Fruit fly (Drosophila melanogaster) whole organism, embryonic: Measurements from ENCODE around the gene miple1.
A peak's percentile ranks its signal among the peaks of the same experiment; 100 is the strongest.

Experiments used
- Asciz ChIP-seq: fragments of 200-800 bp; sonication (Bioruptor generic); optimal IDR thresholded peaks from 2 replicates; lab custom pipeline; 2017; ENCODE audit warnings: missing biosample characterization, mild to moderate bottlenecking, missing genetic modification characterization, missing genetic modification reagents
- C15 ChIP-seq: fragments of 200-800 bp; sonication (Bioruptor generic); IDR thresholded peaks from 3 replicates; pipeline ENCODE4 v1.3.6; 2022; ENCODE audit warnings: missing biosample characterization, missing genetic modification characterization
- CG11093 ChIP-seq: fragments of 200-800 bp; sonication (Bioruptor generic); IDR thresholded peaks from 3 replicates; pipeline ENCODE4 v1.3.6; 2022; ENCODE audit warnings: missing biosample characterization, missing genetic modification characterization
- CG11696 ChIP-seq: fragments of 200-800 bp; sonication (Bioruptor generic); IDR thresholded peaks from 2 replicates; pipeline ENCODE4 v1.3.6; 2022; ENCODE audit warnings: missing biosample characterization, missing genetic modification characterization
- CG13424 ChIP-seq: fragments of 200-800 bp; sonication (Bioruptor generic); optimal IDR thresholded peaks from 2 replicates; lab custom pipeline; 2019; ENCODE audit warnings: missing biosample characterization, mild to moderate bottlenecking, missing genetic modification characterization, moderate library complexity
- CG13775 ChIP-seq: fragments of 200-800 bp; sonication (Bioruptor generic); optimal IDR thresholded peaks from 3 replicates; lab custom pipeline; 2017; ENCODE audit warnings: missing biosample characterization, mild to moderate bottlenecking, missing genetic modification characterization
- CG14667 ChIP-seq: fragments of 200-800 bp; sonication (Bioruptor generic); IDR thresholded peaks from 2 replicates; pipeline ENCODE4 v1.3.6; 2022; ENCODE audit warnings: missing biosample characterization, missing genetic modification characterization
- CG15269 ChIP-seq: fragments of 200-800 bp; sonication (Bioruptor generic); optimal IDR thresholded peaks from 2 replicates; lab custom pipeline; 2018; ENCODE audit warnings: missing biosample characterization, mild to moderate bottlenecking, missing genetic modification characterization, moderate library complexity
- CG17328 ChIP-seq: fragments of 200-800 bp; sonication (Bioruptor generic); IDR thresholded peaks from 2 replicates; pipeline ENCODE4 v1.3.6; 2022; ENCODE audit warnings: missing biosample characterization, missing genetic modification characterization
- CG18599 ChIP-seq: fragments of 200-800 bp; sonication (Bioruptor generic); optimal IDR thresholded peaks from 3 replicates; lab custom pipeline; 2017; ENCODE audit warnings: missing biosample characterization, missing genetic modification characterization, mild to moderate bottlenecking, moderate library complexity, missing genetic modification reagents
- CG2120 ChIP-seq: fragments of 200-800 bp; sonication (Bioruptor generic); optimal IDR thresholded peaks from 3 replicates; lab custom pipeline; 2016; ENCODE audit warnings: missing biosample characterization, missing genetic modification characterization
- CG2129 ChIP-seq: fragments of 200-800 bp; sonication (Bioruptor generic); IDR thresholded peaks from 2 replicates; pipeline ENCODE4 v1.3.6; 2022; ENCODE audit warnings: missing biosample characterization, missing genetic modification characterization; ENCODE audit not compliant: partially characterized antibody
- CG2199 ChIP-seq: fragments of 200-800 bp; sonication (Bioruptor generic); IDR thresholded peaks from 3 replicates; pipeline ENCODE4 v1.3.6; 2022; ENCODE audit warnings: missing biosample characterization, missing genetic modification characterization
- CG2712 ChIP-seq: fragments of 200-800 bp; optimal IDR thresholded peaks from 3 replicates; lab custom pipeline; 2019; ENCODE audit warnings: missing biosample characterization, mild to moderate bottlenecking, missing genetic modification characterization, moderate library complexity
- CG2889 ChIP-seq: fragments of 200-800 bp; sonication (Bioruptor generic); IDR thresholded peaks from 3 replicates; pipeline ENCODE4 v1.3.6; 2022; ENCODE audit warnings: missing biosample characterization, missing genetic modification characterization
- CG30403 ChIP-seq: fragments of 200-800 bp; sonication (Bioruptor generic); optimal IDR thresholded peaks from 3 replicates; lab custom pipeline; 2016; ENCODE audit warnings: missing biosample characterization, missing genetic modification characterization
- CG31224 ChIP-seq: fragments of 200-800 bp; sonication (Bioruptor generic); IDR thresholded peaks from 2 replicates; pipeline ENCODE4 v1.3.6; 2022; ENCODE audit warnings: missing biosample characterization, missing genetic modification characterization
- CG3726 ChIP-seq: fragments of 200-800 bp; sonication (Bioruptor generic); IDR thresholded peaks from 3 replicates; pipeline ENCODE4, ENCODE4 v1.3.6; 2022; ENCODE audit warnings: missing biosample characterization, missing genetic modification characterization
- CG6765 ChIP-seq: fragments of 200-800 bp; sonication (Bioruptor generic); optimal IDR thresholded peaks from 3 replicates; lab custom pipeline; 2017; ENCODE audit warnings: missing biosample characterization, mild to moderate bottlenecking, missing genetic modification characterization
- Doc2 ChIP-seq: fragments of 200-800 bp; sonication (Bioruptor generic); IDR thresholded peaks from 2 replicates; pipeline ENCODE4 v1.3.6; 2022; ENCODE audit warnings: missing biosample characterization, missing genetic modification characterization
- Dp ChIP-seq: fragments of 200-800 bp; sonication (Bioruptor generic); optimal IDR thresholded peaks from 2 replicates; lab custom pipeline; 2018; ENCODE audit warnings: missing biosample characterization, mild to moderate bottlenecking, missing genetic modification characterization, moderate library complexity
- Drgx ChIP-seq: fragments of 200-800 bp; sonication (Bioruptor generic); IDR thresholded peaks from 2 replicates; pipeline ENCODE4 v1.3.6; 2022; ENCODE audit warnings: missing biosample characterization, missing genetic modification characterization
- Elba2 ChIP-seq: fragments of 200-800 bp; sonication (Bioruptor generic); optimal IDR thresholded peaks from 3 replicates; lab custom pipeline; 2016; ENCODE audit warnings: missing biosample characterization, missing genetic modification characterization
- Ets97D ChIP-seq: fragments of 200-800 bp; sonication (Bioruptor generic); optimal IDR thresholded peaks from 3 replicates; lab custom pipeline; 2016; ENCODE audit warnings: missing biosample characterization, missing genetic modification characterization
- Gsc ChIP-seq: fragments of 200-800 bp; sonication (Bioruptor generic); IDR thresholded peaks from 2 replicates; pipeline ENCODE4 v1.3.6; 2022; ENCODE audit warnings: missing biosample characterization, missing genetic modification characterization
- Lpt ChIP-seq: fragments of >200 bp; optimal IDR thresholded peaks from 2 replicates; lab custom pipeline; 2018; ENCODE audit warnings: missing biosample characterization, missing genetic modification characterization
- MTF-1 ChIP-seq: fragments of 200-800 bp; sonication (Bioruptor generic); optimal IDR thresholded peaks from 2 replicates; lab custom pipeline; 2018; ENCODE audit warnings: missing biosample characterization, mild to moderate bottlenecking, missing genetic modification characterization, borderline replicate concordance
- Mrtf ChIP-seq: fragments of 200-800 bp; sonication (Bioruptor generic); IDR thresholded peaks from 3 replicates; pipeline ENCODE4 v1.3.6; 2022; ENCODE audit warnings: missing biosample characterization, missing genetic modification characterization
- Nf-YC ChIP-seq: fragments of 200-800 bp; optimal IDR thresholded peaks from 3 replicates; lab custom pipeline; 2019; ENCODE audit warnings: missing biosample characterization, mild to moderate bottlenecking, missing genetic modification characterization, moderate library complexity
- Rx ChIP-seq: fragments of 200-800 bp; sonication (Bioruptor generic); IDR thresholded peaks from 2 replicates; pipeline ENCODE4 v1.3.6; 2022; ENCODE audit warnings: missing biosample characterization, missing genetic modification characterization
- Tbp ChIP-seq: fragments of >200 bp; optimal IDR thresholded peaks from 2 replicates; lab custom pipeline; 2018; ENCODE audit warnings: missing biosample characterization, missing genetic modification characterization
- ara ChIP-seq: fragments of 200-800 bp; sonication (Bioruptor generic); IDR thresholded peaks from 2 replicates; pipeline ENCODE4 v1.3.6; 2022; ENCODE audit warnings: missing biosample characterization, missing genetic modification characterization
- ato ChIP-seq: fragments of 200-800 bp; sonication (Bioruptor generic); IDR thresholded peaks from 2 replicates; pipeline ENCODE4 v1.3.6; 2022; ENCODE audit warnings: missing biosample characterization, missing genetic modification characterization; ENCODE audit not compliant: partially characterized antibody
- btn ChIP-seq: fragments of 200-800 bp; sonication (Bioruptor generic); optimal IDR thresholded peaks from 2 replicates; lab custom pipeline; 2016; ENCODE audit warnings: missing biosample characterization, missing genetic modification characterization
- dan ChIP-seq: fragments of 200-800 bp; sonication (Bioruptor generic); IDR thresholded peaks from 2 replicates; pipeline ENCODE4 v1.3.6; 2022; ENCODE audit warnings: missing biosample characterization, missing genetic modification characterization
- disco-r ChIP-seq: fragments of 200-800 bp; sonication (Bioruptor generic); optimal IDR thresholded peaks from 2 replicates; lab custom pipeline; 2016; ENCODE audit warnings: missing biosample characterization, missing genetic modification characterization
- esg ChIP-seq: fragments of 200-800 bp; sonication (Bioruptor generic); conservative IDR thresholded peaks from 2 replicates; pipeline ENCODE4 v1.3.6; 2022; ENCODE audit warnings: missing biosample characterization, missing genetic modification characterization
- eve ChIP-seq, 2 experiments: fragments of >200 bp; optimal IDR thresholded peaks; 2 replicates each; lab custom pipeline; 2017; ENCODE audit warnings: missing biosample characterization in 2 of 2, missing genetic modification characterization in 2 of 2
- hb ChIP-seq: fragments of 200-800 bp; sonication (Bioruptor generic); IDR thresholded peaks from 3 replicates; pipeline ENCODE4 v1.3.6; 2022; ENCODE audit warnings: missing biosample characterization, missing genetic modification characterization; ENCODE audit not compliant: partially characterized antibody
- inv ChIP-seq: fragments of 200-800 bp; sonication (Bioruptor generic); IDR thresholded peaks from 2 replicates; pipeline ENCODE4 v1.3.6; 2022; ENCODE audit warnings: missing biosample characterization, missing genetic modification characterization; ENCODE audit not compliant: partially characterized antibody
- nerfin-2 ChIP-seq: fragments of 200-800 bp; sonication (Bioruptor generic); IDR thresholded peaks from 2 replicates; pipeline ENCODE4 v1.3.6; 2022; ENCODE audit warnings: missing biosample characterization, missing genetic modification characterization; ENCODE audit not compliant: partially characterized antibody
- oc ChIP-seq: fragments of 200-800 bp; sonication (Bioruptor generic); optimal IDR thresholded peaks from 2 replicates; lab custom pipeline; 2018; ENCODE audit warnings: missing biosample characterization, mild to moderate bottlenecking, missing genetic modification characterization, moderate library complexity
- pb ChIP-seq: fragments of 200-800 bp; sonication (Bioruptor generic); optimal IDR thresholded peaks from 3 replicates; lab custom pipeline; 2016; ENCODE audit warnings: missing biosample characterization, missing genetic modification characterization
- shn ChIP-seq: fragments of 200-800 bp; sonication (Bioruptor generic); optimal IDR thresholded peaks from 3 replicates; lab custom pipeline; 2016; ENCODE audit warnings: missing biosample characterization, missing genetic modification characterization
- sim ChIP-seq: fragments of 200-800 bp; sonication (Bioruptor generic); IDR thresholded peaks from 2 replicates; pipeline ENCODE4 v1.3.6; 2022; ENCODE audit warnings: missing biosample characterization, missing genetic modification characterization
- sima ChIP-seq: fragments of 200-800 bp; sonication (Bioruptor generic); optimal IDR thresholded peaks from 2 replicates; lab custom pipeline; 2016; ENCODE audit warnings: missing biosample characterization, missing genetic modification characterization
- tap ChIP-seq: fragments of 200-800 bp; optimal IDR thresholded peaks from 3 replicates; lab custom pipeline; 2019; ENCODE audit warnings: missing biosample characterization, mild to moderate bottlenecking, missing genetic modification characterization, moderate library complexity
- toy ChIP-seq: fragments of 200-800 bp; sonication (Bioruptor generic); IDR thresholded peaks from 2 replicates; pipeline ENCODE4 v1.3.6; 2022; ENCODE audit warnings: missing biosample characterization, missing genetic modification characterization
- tup ChIP-seq: fragments of 200-800 bp; sonication (Bioruptor generic); optimal IDR thresholded peaks from 2 replicates; lab custom pipeline; 2016; ENCODE audit warnings: missing biosample characterization, mild to moderate bottlenecking, missing genetic modification characterization, moderate library complexity
- vfl ChIP-seq: fragments of 200-800 bp; sonication (Bioruptor generic); optimal IDR thresholded peaks from 2 replicates; lab custom pipeline; 2016; ENCODE audit warnings: missing biosample characterization, missing genetic modification characterization
- z ChIP-seq: fragments of 200-800 bp; sonication (Bioruptor generic); IDR thresholded peaks from 3 replicates; pipeline ENCODE4 v1.3.6; 2022; ENCODE audit warnings: missing biosample characterization, missing genetic modification characterization

miple1 gene

dm6 chr3L:270760-271500 lies 3.8 kb downstream of the miple1 start, which contains the start of gene miple2 (continued):
- TF ChIP-seq CG30403: peak; percentile 63
- TF ChIP-seq btn (GFP tag; lab: Kevin White, UChicago): peak; percentile 48
- TF ChIP-seq dan: no peak
- no peak for TF ChIP-seq Gsc
- TF ChIP-seq CG2889 (GFP tag; lab: Robert Waterston, UW): no peak
- no peak for TF ChIP-seq C15
- no peak for TF ChIP-seq CG11093 (GFP tag; lab: Robert Waterston, UW)
- TF ChIP-seq MTF-1 (GFP tag; lab: Kevin White, UChicago): no peak
- TF ChIP-seq CG13775: peak; percentile 42
- TF ChIP-seq Elba2 (GFP tag; lab: Kevin White, UChicago): no peak
- no peak for TF ChIP-seq CG2129 (GFP tag; lab: Robert Waterston, UW)
- TF ChIP-seq CG2712 (tag; lab: Kevin White, UChicago): peak; percentile 59
- TF ChIP-seq CG2120 (GFP tag; lab: Kevin White, UChicago): peak; percentile 60
- peak; percentile 29 for TF ChIP-seq oc
- peak; percentile 40 for TF ChIP-seq disco-r (GFP tag; lab: Kevin White, UChicago)
- TF ChIP-seq Lpt (GFP tag; lab: Kevin White, UChicago): no peak
- TF ChIP-seq tap (tag; lab: Kevin White, UChicago): peak; percentile 1
- no peak for TF ChIP-seq CG14667 (GFP tag; lab: Robert Waterston, UW)
- TF ChIP-seq Asciz: peak; percentile 61
- peak; percentile 49 for TF ChIP-seq pb (GFP tag; lab: Kevin White, UChicago)
- TF ChIP-seq CG15269: peak; percentile 20
- TF ChIP-seq Nf-YC (tag; lab: Kevin White, UChicago): peak; percentile 35
- TF ChIP-seq hb (GFP tag; lab: Robert Waterston, UW): no peak
- TF ChIP-seq Rx (GFP tag; lab: Robert Waterston, UW): no peak
- no peak for TF ChIP-seq Tbp (GFP tag; lab: Kevin White, UChicago)
- TF ChIP-seq CG2199: no peak
- TF ChIP-seq vfl (GFP tag; lab: Kevin White, UChicago): no peak
- no peak for TF ChIP-seq Dp (GFP tag; lab: Kevin White, UChicago)
- no peak for TF ChIP-seq tup (GFP tag; lab: Kevin White, UChicago)
- no peak for TF ChIP-seq sima
- no peak for TF ChIP-seq eve (GFP tag; optimal IDR thresholded peaks at IDR 0.05; lab: Kevin White, UChicago)
- peak; percentile 41 for TF ChIP-seq shn (GFP tag; lab: Kevin White, UChicago)
- TF ChIP-seq ato: no peak
- TF ChIP-seq CG18599: peak; percentile 64
- TF ChIP-seq Ets97D: no peak
- TF ChIP-seq esg: no peak
- no peak for TF ChIP-seq CG11696 (GFP tag; lab: Robert Waterston, UW)
- TF ChIP-seq nerfin-2: no peak
- no peak for TF ChIP-seq Mrtf (GFP tag; lab: Robert Waterston, UW)
- TF ChIP-seq CG6765 (GFP tag; lab: Kevin White, UChicago): peak; percentile 38
- 0 out of 2 replicates have a peak, but pooled peaks have one; percentile 12 for TF ChIP-seq CG17328 (GFP tag; lab: Robert Waterston, UW)
- no peak for TF ChIP-seq CG31224
- TF ChIP-seq ara: peak; percentile 53; the same call in 1 of the 2 replicates
- no peak for TF ChIP-seq inv (GFP tag; lab: Robert Waterston, UW)
- no peak for TF ChIP-seq Doc2
- peak; percentile 53 for TF ChIP-seq CG13424 (tag; lab: Kevin White, UChicago)
- TF ChIP-seq sim (GFP tag; lab: Robert Waterston, UW): no peak
- no peak for TF ChIP-seq CG3726 (GFP tag; lab: Robert Waterston, UW)
- TF ChIP-seq Drgx (GFP tag; lab: Robert Waterston, UW): peak; percentile 31; the same call in 1 of the 2 replicates
- TF ChIP-seq z (GFP tag; lab: Robert Waterston, UW): peak; percentile 98
- TF ChIP-seq toy: no peak
